Worm (Caenorhabditis elegans) whole organism, late embryonic: Measurements from ENCODE around the gene Y55F3AR.2.

Experiments used
- C38D4.7 ChIP-seq: fragments of 200-800 bp; sonication (Bioruptor generic); optimal IDR thresholded peaks from 2 replicates; lab custom pipeline; 2018; ENCODE audit warnings: mild to moderate bottlenecking, missing genetic modification characterization, moderate library complexity, missing compliant biosample characterization
- F13H6.1 ChIP-seq: sonication (generic microtip); optimal IDR thresholded peaks from 2 replicates; lab custom pipeline; 2016; ENCODE audit warnings: missing genetic modification characterization, missing compliant biosample characterization
- K09A11.1 ChIP-seq: sonication (generic microtip); optimal IDR thresholded peaks from 2 replicates; lab custom pipeline; 2017; ENCODE audit warnings: antibody characterized with exemption, mild to moderate bottlenecking, missing genetic modification characterization, missing compliant biosample characterization; ENCODE audit not compliant: insufficient read depth
- T23F11.4 ChIP-seq: fragments of 200-800 bp; sonication (Bioruptor generic); optimal IDR thresholded peaks from 2 replicates; lab custom pipeline; 2018; ENCODE audit warnings: mild to moderate bottlenecking, missing genetic modification characterization, missing compliant biosample characterization
- Y22D7AL.16 ChIP-seq: sonication (generic microtip); optimal IDR thresholded peaks from 2 replicates; lab custom pipeline; 2016; ENCODE audit warnings: missing genetic modification characterization, missing compliant biosample characterization
- ahr-1 ChIP-seq: sonication (generic microtip); optimal IDR thresholded peaks from 2 replicates; lab custom pipeline; 2016; ENCODE audit warnings: missing genetic modification characterization, missing compliant biosample characterization
- ama-1 ChIP-seq: fragments of 150-350 bp; optimal IDR thresholded peaks from 2 replicates; lab custom pipeline; 2014
- ceh-14 ChIP-seq: sonication (generic microtip); optimal IDR thresholded peaks from 2 replicates; lab custom pipeline; 2016; ENCODE audit warnings: missing genotype, missing genetic modification characterization, missing compliant biosample characterization
- ceh-18 ChIP-seq: sonication (generic microtip); optimal IDR thresholded peaks from 2 replicates; lab custom pipeline; 2016; ENCODE audit warnings: missing genetic modification characterization, missing compliant biosample characterization
- ceh-19 ChIP-seq: fragments of 200-800 bp; sonication (Bioruptor generic); optimal IDR thresholded peaks from 2 replicates; lab custom pipeline; 2018; ENCODE audit warnings: mild to moderate bottlenecking, missing genetic modification characterization, missing compliant biosample characterization
- ceh-22 ChIP-seq: sonication (generic microtip); optimal IDR thresholded peaks from 2 replicates; lab custom pipeline; 2017; ENCODE audit warnings: missing biosample characterization, missing genetic modification characterization
- ceh-24 ChIP-seq: sonication (generic microtip); optimal IDR thresholded peaks from 2 replicates; lab custom pipeline; 2016; ENCODE audit warnings: mild to moderate bottlenecking, missing genetic modification characterization, missing compliant biosample characterization
- ceh-31 ChIP-seq: sonication (generic microtip); optimal IDR thresholded peaks from 2 replicates; lab custom pipeline; 2016; ENCODE audit warnings: missing genetic modification characterization, missing compliant biosample characterization
- ceh-34 ChIP-seq: sonication (generic microtip); optimal IDR thresholded peaks from 2 replicates; lab custom pipeline; 2016; ENCODE audit warnings: mild to moderate bottlenecking, missing genetic modification characterization, missing compliant biosample characterization
- ceh-45 ChIP-seq: fragments of 200-800 bp; sonication (Bioruptor generic); IDR thresholded peaks from 2 replicates; pipeline ENCODE4 v1.3.6; 2022; ENCODE audit warnings: missing genetic modification reagents, missing genetic modification characterization, missing compliant biosample characterization
- ceh-48 ChIP-seq: sonication (generic microtip); optimal IDR thresholded peaks from 2 replicates; lab custom pipeline; 2016; ENCODE audit warnings: missing genetic modification characterization, inconsistent platforms, missing compliant biosample characterization
- ceh-9 ChIP-seq: sonication (generic microtip); optimal IDR thresholded peaks from 2 replicates; lab custom pipeline; 2016; ENCODE audit warnings: mild to moderate bottlenecking, missing genetic modification characterization, inconsistent platforms, missing compliant biosample characterization
- che-1 ChIP-seq: sonication (generic microtip); optimal IDR thresholded peaks from 2 replicates; lab custom pipeline; 2016; ENCODE audit warnings: mild to moderate bottlenecking, missing genetic modification characterization, missing compliant biosample characterization
- dmd-4 ChIP-seq: sonication (generic microtip); optimal IDR thresholded peaks from 2 replicates; lab custom pipeline; 2016; ENCODE audit warnings: borderline replicate concordance, missing genetic modification characterization, missing compliant biosample characterization
- dve-1 ChIP-seq: sonication (generic microtip); optimal IDR thresholded peaks from 2 replicates; lab custom pipeline; 2017; ENCODE audit warnings: antibody characterized with exemption, mild to moderate bottlenecking, missing genetic modification characterization, missing compliant biosample characterization
- elt-4 ChIP-seq: sonication (generic microtip); optimal IDR thresholded peaks from 2 replicates; lab custom pipeline; 2016; ENCODE audit warnings: missing genetic modification characterization, missing compliant biosample characterization
- fkh-10 ChIP-seq: fragments of 150-350 bp; optimal IDR thresholded peaks from 2 replicates; lab custom pipeline; 2014; ENCODE audit warnings: missing biosample characterization, missing genetic modification reagents, missing genetic modification characterization
- fkh-6 ChIP-seq: sonication (generic microtip); optimal IDR thresholded peaks from 2 replicates; lab custom pipeline; 2016; ENCODE audit warnings: missing genetic modification characterization, missing compliant biosample characterization
- gmeb-2 ChIP-seq: sonication (generic microtip); optimal IDR thresholded peaks from 2 replicates; lab custom pipeline; 2016; ENCODE audit warnings: missing genetic modification characterization, inconsistent platforms, missing compliant biosample characterization
- hlh-13 ChIP-seq: fragments of 200-800 bp; sonication (Bioruptor generic); optimal IDR thresholded peaks from 2 replicates; lab custom pipeline; 2018; ENCODE audit warnings: mild to moderate bottlenecking, missing genetic modification characterization, missing compliant biosample characterization
- hlh-15 ChIP-seq: sonication (generic microtip); optimal IDR thresholded peaks from 2 replicates; lab custom pipeline; 2016; ENCODE audit warnings: missing genetic modification characterization, missing compliant biosample characterization
- hlh-30 ChIP-seq: sonication (generic microtip); optimal IDR thresholded peaks from 2 replicates; lab custom pipeline; 2017; ENCODE audit warnings: antibody characterized with exemption, missing genetic modification characterization, missing compliant biosample characterization; ENCODE audit not compliant: insufficient read depth
- hlh-6 ChIP-seq: sonication (generic microtip); optimal IDR thresholded peaks from 2 replicates; lab custom pipeline; 2016; ENCODE audit warnings: missing genotype, missing genetic modification characterization, missing compliant biosample characterization
- hlh-8 ChIP-seq: sonication (generic microtip); optimal IDR thresholded peaks from 2 replicates; lab custom pipeline; 2016; ENCODE audit warnings: missing genotype, missing genetic modification characterization, missing compliant biosample characterization
- lim-6 ChIP-seq: sonication (generic microtip); optimal IDR thresholded peaks from 2 replicates; lab custom pipeline; 2016; ENCODE audit warnings: missing genetic modification characterization, missing compliant biosample characterization
- lin-11 ChIP-seq: fragments of 200-800 bp; sonication (Bioruptor generic); optimal IDR thresholded peaks from 2 replicates; lab custom pipeline; 2018; ENCODE audit warnings: mild to moderate bottlenecking, missing genetic modification characterization, missing compliant biosample characterization
- madf-2 ChIP-seq: sonication (generic microtip); optimal IDR thresholded peaks from 2 replicates; lab custom pipeline; 2017; ENCODE audit warnings: missing genetic modification characterization, missing compliant biosample characterization
- mec-3 ChIP-seq: sonication (generic microtip); optimal IDR thresholded peaks from 2 replicates; lab custom pipeline; 2016; ENCODE audit warnings: borderline replicate concordance, missing genetic modification characterization, missing compliant biosample characterization
- nfya-1 ChIP-seq: sonication (generic microtip); optimal IDR thresholded peaks from 2 replicates; lab custom pipeline; 2017; ENCODE audit warnings: missing genetic modification characterization, mild to moderate bottlenecking, missing compliant biosample characterization, antibody characterized with exemption, moderate library complexity
- nhr-11 ChIP-seq: fragments of 150-350 bp; optimal IDR thresholded peaks from 2 replicates; lab custom pipeline; 2014; ENCODE audit warnings: missing biosample characterization, missing genetic modification characterization
- npax-4 ChIP-seq: sonication (generic microtip); optimal IDR thresholded peaks from 2 replicates; lab custom pipeline; 2016; ENCODE audit warnings: missing genetic modification characterization, missing compliant biosample characterization
- pat-9 ChIP-seq: fragments of 200-800 bp; sonication (Bioruptor generic); optimal IDR thresholded peaks from 2 replicates; lab custom pipeline; 2018; ENCODE audit warnings: mild to moderate bottlenecking, missing genetic modification characterization, moderate library complexity, missing compliant biosample characterization
- pax-1 ChIP-seq: fragments of 150-350 bp; optimal IDR thresholded peaks from 2 replicates; lab custom pipeline; 2014; ENCODE audit warnings: missing biosample characterization, missing genetic modification characterization
- pha-2 ChIP-seq: sonication (generic microtip); optimal IDR thresholded peaks from 2 replicates; lab custom pipeline; 2017; ENCODE audit warnings: mild to moderate bottlenecking, missing genetic modification characterization, missing compliant biosample characterization
- pros-1 ChIP-seq: fragments of 150-350 bp; optimal IDR thresholded peaks from 2 replicates; lab custom pipeline; 2014; ENCODE audit warnings: missing biosample characterization, missing genetic modification reagents, missing genetic modification characterization
- rnt-1 ChIP-seq: sonication (generic microtip); optimal IDR thresholded peaks from 2 replicates; lab custom pipeline; 2016; ENCODE audit warnings: missing genetic modification characterization, missing compliant biosample characterization
- sox-2 ChIP-seq: fragments of 200-800 bp; sonication (Bioruptor generic); IDR thresholded peaks from 2 replicates; pipeline ENCODE4 v1.3.6; 2022; ENCODE audit warnings: missing genetic modification reagents, missing genetic modification characterization, missing compliant biosample characterization
- tbx-2 ChIP-seq: sonication (generic microtip); optimal IDR thresholded peaks from 2 replicates; lab custom pipeline; 2016; ENCODE audit warnings: missing genetic modification characterization, missing compliant biosample characterization
- tbx-7 ChIP-seq: sonication (generic microtip); optimal IDR thresholded peaks from 2 replicates; lab custom pipeline; 2016; ENCODE audit warnings: missing genotype, missing genetic modification characterization, missing compliant biosample characterization
- ttx-3 ChIP-seq: sonication (generic microtip); optimal IDR thresholded peaks from 2 replicates; lab custom pipeline; 2016; ENCODE audit warnings: missing genetic modification reagents, missing genetic modification characterization, missing compliant biosample characterization
- unc-3 ChIP-seq, 2 experiments: fragments of 200-800 bp in 1 of 2; sonication (Bioruptor generic) in 1 of 2; sonication (generic microtip) in 1 of 2; conservative IDR thresholded peaks in 1 of 2; optimal IDR thresholded peaks in 1 of 2; 2 replicates each; pipeline versions ENCODE4 v1.3.6 to Lab custom; 2016 to 2022; ENCODE audit warnings: missing compliant biosample characterization in 2 of 2, missing genetic modification characterization in 2 of 2, missing genetic modification reagents in 1 of 2
- unc-42 ChIP-seq: sonication (generic microtip); optimal IDR thresholded peaks from 2 replicates; lab custom pipeline; 2016; ENCODE audit warnings: missing genotype, missing genetic modification characterization, missing compliant biosample characterization
- unc-55 ChIP-seq: sonication (generic microtip); optimal IDR thresholded peaks from 2 replicates; lab custom pipeline; 2017; ENCODE audit warnings: missing biosample characterization, missing genetic modification reagents, missing genetic modification characterization
- unc-86 ChIP-seq: sonication (generic microtip); optimal IDR thresholded peaks from 2 replicates; lab custom pipeline; 2016; ENCODE audit warnings: missing genetic modification characterization, missing compliant biosample characterization
- zip-5 ChIP-seq: sonication (generic microtip); optimal IDR thresholded peaks from 2 replicates; lab custom pipeline; 2016; ENCODE audit warnings: missing genetic modification characterization, missing compliant biosample characterization
- ztf-16 ChIP-seq: sonication (generic microtip); optimal IDR thresholded peaks from 2 replicates; lab custom pipeline; 2017; ENCODE audit warnings: missing genetic modification characterization, missing compliant biosample characterization

Y55F3AR.2 gene

ce11 chrIV:1093870-1094564 lies at the start of gene Y55F3AR.2, which contains the start of gene cct-8:
Gene Y55F3AR.2 (plus strand): TSS chrIV:1094541.
Gene cct-8 (minus strand): TSS chrIV:1093920.
- no peak for TF ChIP-seq ama-1
- peak; percentile 80 for TF ChIP-seq ceh-18 (tag; lab: Kevin White, UChicago)
- no peak for TF ChIP-seq F13H6.1 (tag; lab: Kevin White, UChicago)
- TF ChIP-seq pha-2 (tag; lab: Kevin White, UChicago): peak; percentile 46
- peak; percentile 88 for TF ChIP-seq unc-86 (tag; lab: Kevin White, UChicago)
- TF ChIP-seq hlh-8 (tag; lab: Kevin White, UChicago): peak; percentile 10
- no peak for TF ChIP-seq npax-4
- TF ChIP-seq unc-3 (GFP tag; conservative IDR thresholded peaks at IDR 0.05; lab: Robert Waterston, UW): peak; percentile 51; the same call in 1 of the 2 replicates
- peak; percentile 53 for TF ChIP-seq unc-3 (tag; optimal IDR thresholded peaks at IDR 0.05; lab: Kevin White, UChicago)
- TF ChIP-seq ztf-16 (tag; lab: Kevin White, UChicago): peak; percentile 72
- no peak for TF ChIP-seq zip-5
- TF ChIP-seq pax-1 (tag; lab: Kevin White, UChicago): peak; percentile 52
- TF ChIP-seq ceh-24: no peak
- no peak for TF ChIP-seq tbx-7 (tag; lab: Kevin White, UChicago)
- peak; percentile 71 for TF ChIP-seq madf-2 (tag; lab: Kevin White, UChicago)
- TF ChIP-seq Y22D7AL.16: no peak
- peak; percentile 76 for TF ChIP-seq ceh-31 (tag; lab: Kevin White, UChicago)
- TF ChIP-seq nhr-11 (tag; lab: Kevin White, UChicago): no peak
- TF ChIP-seq ceh-22: no peak
- no peak for TF ChIP-seq elt-4 (tag; lab: Kevin White, UChicago)
- TF ChIP-seq unc-42 (tag; lab: Kevin White, UChicago): peak; percentile 80
- TF ChIP-seq ceh-48 (tag; lab: Kevin White, UChicago): peak; percentile 31
- TF ChIP-seq tbx-2 (tag; lab: Kevin White, UChicago): peak; percentile 81
- peak; percentile 83 for TF ChIP-seq ceh-14 (tag; lab: Kevin White, UChicago)
- TF ChIP-seq T23F11.4 (GFP tag; lab: Kevin White, UChicago): peak; percentile 44
- peak; percentile 40 for TF ChIP-seq che-1 (tag; lab: Kevin White, UChicago)
- TF ChIP-seq sox-2: peak; percentile 75
- no peak for TF ChIP-seq hlh-15 (tag; lab: Kevin White, UChicago)
- TF ChIP-seq hlh-30 (tag; lab: Kevin White, UChicago): peak; percentile 40
- no peak for TF ChIP-seq dmd-4 (tag; lab: Kevin White, UChicago)
- TF ChIP-seq pat-9 (tag; lab: Kevin White, UChicago): peak; percentile 60
- no peak for TF ChIP-seq hlh-6 (tag; lab: Kevin White, UChicago)
- TF ChIP-seq ceh-45 (GFP tag; lab: Robert Waterston, UW): no peak
- TF ChIP-seq unc-55 (GFP tag; lab: Kevin White, UChicago): peak; percentile 35
- peak; percentile 72 for TF ChIP-seq ceh-34
- TF ChIP-seq ceh-19: peak; percentile 51
- peak; percentile 43 for TF ChIP-seq dve-1 (tag; lab: Kevin White, UChicago)
- TF ChIP-seq nfya-1 (tag; lab: Kevin White, UChicago): peak; percentile 97
- no peak for TF ChIP-seq pros-1
- TF ChIP-seq ceh-9 (tag; lab: Kevin White, UChicago): no peak
- no peak for TF ChIP-seq fkh-10
- peak; percentile 45 for TF ChIP-seq gmeb-2 (tag; lab: Kevin White, UChicago)
- no peak for TF ChIP-seq hlh-13 (GFP tag; lab: Kevin White, UChicago)
- TF ChIP-seq ahr-1 (tag; lab: Kevin White, UChicago): peak; percentile 16
- no peak for TF ChIP-seq K09A11.1 (tag; lab: Kevin White, UChicago)
- TF ChIP-seq rnt-1: peak; percentile 67
- peak; percentile 66 for TF ChIP-seq ttx-3 (tag; lab: Kevin White, UChicago)
- no peak for TF ChIP-seq mec-3 (tag; lab: Kevin White, UChicago)
- peak; percentile 27 for TF ChIP-seq C38D4.7 (GFP tag; lab: Kevin White, UChicago)
- TF ChIP-seq lin-11: peak; percentile 42
- TF ChIP-seq fkh-6 (tag; lab: Kevin White, UChicago): no peak
- peak; percentile 16 for TF ChIP-seq lim-6 (tag; lab: Kevin White, UChicago)
